Worm (Caenorhabditis elegans) whole organism, late embryonic: Measurements from ENCODE around the gene nduc-2.

Source experiments
- C38D4.7 ChIP-seq: fragments of 200-800 bp; sonication (Bioruptor generic); optimal IDR thresholded peaks from 2 replicates; lab custom pipeline; 2018; ENCODE audit warnings: mild to moderate bottlenecking, missing genetic modification characterization, moderate library complexity, missing compliant biosample characterization
- F13H6.1 ChIP-seq: sonication (generic microtip); optimal IDR thresholded peaks from 2 replicates; lab custom pipeline; 2016; ENCODE audit warnings: missing genetic modification characterization, missing compliant biosample characterization
- K02D7.2 ChIP-seq: sonication (generic microtip); optimal IDR thresholded peaks from 2 replicates; lab custom pipeline; 2017; ENCODE audit warnings: mild to moderate bottlenecking, missing genetic modification characterization, missing compliant biosample characterization
- Y22D7AL.16 ChIP-seq: sonication (generic microtip); optimal IDR thresholded peaks from 2 replicates; lab custom pipeline; 2016; ENCODE audit warnings: missing genetic modification characterization, missing compliant biosample characterization
- ahr-1 ChIP-seq: sonication (generic microtip); optimal IDR thresholded peaks from 2 replicates; lab custom pipeline; 2016; ENCODE audit warnings: missing genetic modification characterization, missing compliant biosample characterization
- ceh-24 ChIP-seq: sonication (generic microtip); optimal IDR thresholded peaks from 2 replicates; lab custom pipeline; 2016; ENCODE audit warnings: mild to moderate bottlenecking, missing genetic modification characterization, missing compliant biosample characterization
- ceh-45 ChIP-seq: fragments of 200-800 bp; sonication (Bioruptor generic); IDR thresholded peaks from 2 replicates; pipeline ENCODE4 v1.3.6; 2022; ENCODE audit warnings: missing genetic modification reagents, missing genetic modification characterization, missing compliant biosample characterization
- ceh-48 ChIP-seq: sonication (generic microtip); optimal IDR thresholded peaks from 2 replicates; lab custom pipeline; 2016; ENCODE audit warnings: missing genetic modification characterization, inconsistent platforms, missing compliant biosample characterization
- ceh-6 ChIP-seq: fragments of 200-800 bp; sonication (Bioruptor generic); optimal IDR thresholded peaks from 2 replicates; lab custom pipeline; 2018; ENCODE audit warnings: mild to moderate bottlenecking, missing genetic modification characterization, missing compliant biosample characterization
- ceh-9 ChIP-seq: sonication (generic microtip); optimal IDR thresholded peaks from 2 replicates; lab custom pipeline; 2016; ENCODE audit warnings: mild to moderate bottlenecking, missing genetic modification characterization, inconsistent platforms, missing compliant biosample characterization
- che-1 ChIP-seq: sonication (generic microtip); optimal IDR thresholded peaks from 2 replicates; lab custom pipeline; 2016; ENCODE audit warnings: mild to moderate bottlenecking, missing genetic modification characterization, missing compliant biosample characterization
- dmd-4 ChIP-seq: sonication (generic microtip); optimal IDR thresholded peaks from 2 replicates; lab custom pipeline; 2016; ENCODE audit warnings: borderline replicate concordance, missing genetic modification characterization, missing compliant biosample characterization
- elt-2 ChIP-seq: sonication (generic microtip); optimal IDR thresholded peaks from 2 replicates; lab custom pipeline; 2016; ENCODE audit warnings: missing genetic modification reagents, missing genetic modification characterization, missing compliant biosample characterization
- ets-4 ChIP-seq: sonication (generic microtip); optimal IDR thresholded peaks from 2 replicates; lab custom pipeline; 2016; ENCODE audit warnings: missing genetic modification characterization, missing compliant biosample characterization
- fkh-10 ChIP-seq: fragments of 150-350 bp; optimal IDR thresholded peaks from 2 replicates; lab custom pipeline; 2014; ENCODE audit warnings: missing biosample characterization, missing genetic modification reagents, missing genetic modification characterization
- fkh-6 ChIP-seq: sonication (generic microtip); optimal IDR thresholded peaks from 2 replicates; lab custom pipeline; 2016; ENCODE audit warnings: missing genetic modification characterization, missing compliant biosample characterization
- hlh-13 ChIP-seq: fragments of 200-800 bp; sonication (Bioruptor generic); optimal IDR thresholded peaks from 2 replicates; lab custom pipeline; 2018; ENCODE audit warnings: mild to moderate bottlenecking, missing genetic modification characterization, missing compliant biosample characterization
- hlh-15 ChIP-seq: sonication (generic microtip); optimal IDR thresholded peaks from 2 replicates; lab custom pipeline; 2016; ENCODE audit warnings: missing genetic modification characterization, missing compliant biosample characterization
- hlh-30 ChIP-seq: sonication (generic microtip); optimal IDR thresholded peaks from 2 replicates; lab custom pipeline; 2017; ENCODE audit warnings: antibody characterized with exemption, missing genetic modification characterization, missing compliant biosample characterization; ENCODE audit not compliant: insufficient read depth
- lim-6 ChIP-seq: sonication (generic microtip); optimal IDR thresholded peaks from 2 replicates; lab custom pipeline; 2016; ENCODE audit warnings: missing genetic modification characterization, missing compliant biosample characterization
- lin-11 ChIP-seq: fragments of 200-800 bp; sonication (Bioruptor generic); optimal IDR thresholded peaks from 2 replicates; lab custom pipeline; 2018; ENCODE audit warnings: mild to moderate bottlenecking, missing genetic modification characterization, missing compliant biosample characterization
- mec-3 ChIP-seq: sonication (generic microtip); optimal IDR thresholded peaks from 2 replicates; lab custom pipeline; 2016; ENCODE audit warnings: borderline replicate concordance, missing genetic modification characterization, missing compliant biosample characterization
- nfya-1 ChIP-seq: sonication (generic microtip); optimal IDR thresholded peaks from 2 replicates; lab custom pipeline; 2017; ENCODE audit warnings: missing genetic modification characterization, mild to moderate bottlenecking, missing compliant biosample characterization, antibody characterized with exemption, moderate library complexity
- nhr-232 ChIP-seq: sonication (generic microtip); optimal IDR thresholded peaks from 2 replicates; lab custom pipeline; 2016; ENCODE audit warnings: missing genetic modification characterization, missing compliant biosample characterization
- npax-4 ChIP-seq: sonication (generic microtip); optimal IDR thresholded peaks from 2 replicates; lab custom pipeline; 2016; ENCODE audit warnings: missing genetic modification characterization, missing compliant biosample characterization
- odd-2 ChIP-seq: sonication (generic microtip); optimal IDR thresholded peaks from 2 replicates; lab custom pipeline; 2017; ENCODE audit warnings: antibody characterized with exemption, mild to moderate bottlenecking, missing genetic modification characterization, missing compliant biosample characterization
- pag-3 ChIP-seq: sonication (generic microtip); optimal IDR thresholded peaks from 2 replicates; lab custom pipeline; 2016; ENCODE audit warnings: missing compliant biosample characterization, missing genetic modification characterization, borderline replicate concordance
- pat-9 ChIP-seq: fragments of 200-800 bp; sonication (Bioruptor generic); optimal IDR thresholded peaks from 2 replicates; lab custom pipeline; 2018; ENCODE audit warnings: mild to moderate bottlenecking, missing genetic modification characterization, moderate library complexity, missing compliant biosample characterization
- pax-1 ChIP-seq: fragments of 150-350 bp; optimal IDR thresholded peaks from 2 replicates; lab custom pipeline; 2014; ENCODE audit warnings: missing biosample characterization, missing genetic modification characterization
- pha-2 ChIP-seq: sonication (generic microtip); optimal IDR thresholded peaks from 2 replicates; lab custom pipeline; 2017; ENCODE audit warnings: mild to moderate bottlenecking, missing genetic modification characterization, missing compliant biosample characterization
- pha-4 ChIP-seq: fragments of 150-350 bp; optimal IDR thresholded peaks from 2 replicates; lab custom pipeline; 2018; ENCODE audit warnings: missing biosample characterization, missing genetic modification reagents, missing genetic modification characterization
- pqm-1 ChIP-seq: sonication (generic microtip); optimal IDR thresholded peaks from 2 replicates; lab custom pipeline; 2016; ENCODE audit warnings: missing genetic modification characterization, missing compliant biosample characterization
- pros-1 ChIP-seq: fragments of 150-350 bp; optimal IDR thresholded peaks from 2 replicates; lab custom pipeline; 2014; ENCODE audit warnings: missing biosample characterization, missing genetic modification reagents, missing genetic modification characterization
- rnt-1 ChIP-seq: sonication (generic microtip); optimal IDR thresholded peaks from 2 replicates; lab custom pipeline; 2016; ENCODE audit warnings: missing genetic modification characterization, missing compliant biosample characterization
- sdc-2 ChIP-seq: sonication (generic microtip); optimal IDR thresholded peaks from 2 replicates; lab custom pipeline; 2016; ENCODE audit warnings: missing genotype, missing genetic modification characterization, missing compliant biosample characterization
- sox-2 ChIP-seq: fragments of 200-800 bp; sonication (Bioruptor generic); IDR thresholded peaks from 2 replicates; pipeline ENCODE4 v1.3.6; 2022; ENCODE audit warnings: missing genetic modification reagents, missing genetic modification characterization, missing compliant biosample characterization
- sox-4 ChIP-seq: sonication (generic microtip); optimal IDR thresholded peaks from 2 replicates; lab custom pipeline; 2017; ENCODE audit warnings: mild to moderate bottlenecking, missing genetic modification characterization, inconsistent platforms, missing compliant biosample characterization
- syd-9 ChIP-seq: sonication (generic microtip); optimal IDR thresholded peaks from 2 replicates; lab custom pipeline; 2016; ENCODE audit warnings: mild to moderate bottlenecking, missing genetic modification characterization, moderate library complexity, missing compliant biosample characterization
- tbx-2 ChIP-seq: sonication (generic microtip); optimal IDR thresholded peaks from 2 replicates; lab custom pipeline; 2016; ENCODE audit warnings: missing genetic modification characterization, missing compliant biosample characterization
- tbx-7 ChIP-seq: sonication (generic microtip); optimal IDR thresholded peaks from 2 replicates; lab custom pipeline; 2016; ENCODE audit warnings: missing genotype, missing genetic modification characterization, missing compliant biosample characterization
- ttx-3 ChIP-seq: sonication (generic microtip); optimal IDR thresholded peaks from 2 replicates; lab custom pipeline; 2016; ENCODE audit warnings: missing genetic modification reagents, missing genetic modification characterization, missing compliant biosample characterization
- unc-3 ChIP-seq, 2 experiments: fragments of 200-800 bp in 1 of 2; sonication (Bioruptor generic) in 1 of 2; sonication (generic microtip) in 1 of 2; conservative IDR thresholded peaks in 1 of 2; optimal IDR thresholded peaks in 1 of 2; 2 replicates each; pipeline versions ENCODE4 v1.3.6 to Lab custom; 2016 to 2022; ENCODE audit warnings: missing compliant biosample characterization in 2 of 2, missing genetic modification characterization in 2 of 2, missing genetic modification reagents in 1 of 2
- unc-55 ChIP-seq: sonication (generic microtip); optimal IDR thresholded peaks from 2 replicates; lab custom pipeline; 2017; ENCODE audit warnings: missing biosample characterization, missing genetic modification reagents, missing genetic modification characterization
- unc-86 ChIP-seq: sonication (generic microtip); optimal IDR thresholded peaks from 2 replicates; lab custom pipeline; 2016; ENCODE audit warnings: missing genetic modification characterization, missing compliant biosample characterization
- zip-5 ChIP-seq: sonication (generic microtip); optimal IDR thresholded peaks from 2 replicates; lab custom pipeline; 2016; ENCODE audit warnings: missing genetic modification characterization, missing compliant biosample characterization
- ztf-16 ChIP-seq: sonication (generic microtip); optimal IDR thresholded peaks from 2 replicates; lab custom pipeline; 2017; ENCODE audit warnings: missing genetic modification characterization, missing compliant biosample characterization

The nduc-2 gene

ce11 chrIII:2785840-2786239 is 812 bp upstream of the nduc-2 start, which contains the start of gene Y71H2AM.20 (continued):
- TF ChIP-seq lin-11 (tag; lab: Kevin White, UChicago), result no peak
- peak; percentile 39; the same call in 1 of the 2 replicates for TF ChIP-seq unc-3 (GFP tag; conservative IDR thresholded peaks at IDR 0.05; lab: Robert Waterston, UW)
- TF ChIP-seq unc-3 (tag; optimal IDR thresholded peaks at IDR 0.05; lab: Kevin White, UChicago), result peak; percentile 53
- TF ChIP-seq mec-3 (tag; lab: Kevin White, UChicago), result no peak
- peak; percentile 93 for TF ChIP-seq ceh-48 (tag; lab: Kevin White, UChicago)
- peak; percentile 8 for TF ChIP-seq ahr-1 (tag; lab: Kevin White, UChicago)
- no peak for TF ChIP-seq dmd-4 (tag; lab: Kevin White, UChicago)
- TF ChIP-seq pros-1, result peak; percentile 17
- peak; percentile 95 for TF ChIP-seq nfya-1 (tag; lab: Kevin White, UChicago)
- TF ChIP-seq ets-4, result peak; percentile 79
- no peak for TF ChIP-seq ttx-3 (tag; lab: Kevin White, UChicago)
- peak; percentile 90 for TF ChIP-seq rnt-1 (tag; lab: Kevin White, UChicago)
- peak; percentile 22 for TF ChIP-seq pat-9 (tag; lab: Kevin White, UChicago)
- TF ChIP-seq fkh-10 (GFP tag; lab: Kevin White, UChicago), result peak; percentile 76
- no peak for TF ChIP-seq nhr-232 (tag; lab: Kevin White, UChicago)
- peak; percentile 19 for TF ChIP-seq pqm-1
- peak; percentile 62 for TF ChIP-seq syd-9 (tag; lab: Kevin White, UChicago)
- peak; percentile 66 for TF ChIP-seq sox-2 (GFP tag; lab: Robert Waterston, UW)
- TF ChIP-seq tbx-7 (tag; lab: Kevin White, UChicago), result peak; percentile 40
- TF ChIP-seq hlh-13, result no peak
- no peak for TF ChIP-seq ceh-24 (tag; lab: Kevin White, UChicago)
- no peak for TF ChIP-seq ceh-9 (tag; lab: Kevin White, UChicago)
- no peak for TF ChIP-seq C38D4.7 (GFP tag; lab: Kevin White, UChicago)
- no peak for TF ChIP-seq K02D7.2 (tag; lab: Kevin White, UChicago)
- TF ChIP-seq fkh-6 (tag; lab: Kevin White, UChicago), result no peak
- no peak for TF ChIP-seq sox-4 (tag; lab: Kevin White, UChicago)
- TF ChIP-seq unc-55 (GFP tag; lab: Kevin White, UChicago), result peak; percentile 50
- no peak for TF ChIP-seq hlh-15 (tag; lab: Kevin White, UChicago)
- no peak for TF ChIP-seq odd-2 (tag; lab: Kevin White, UChicago)
- TF ChIP-seq che-1 (tag; lab: Kevin White, UChicago), result no peak
- TF ChIP-seq lim-6 (tag; lab: Kevin White, UChicago), result peak; percentile 67
- TF ChIP-seq Y22D7AL.16 (tag; lab: Kevin White, UChicago), result no peak
- TF ChIP-seq tbx-2 (tag; lab: Kevin White, UChicago), result peak; percentile 88
- TF ChIP-seq F13H6.1 (tag; lab: Kevin White, UChicago), result peak; percentile 13
- no peak for TF ChIP-seq pha-2 (tag; lab: Kevin White, UChicago)
- peak; percentile 54 for TF ChIP-seq hlh-30 (tag; lab: Kevin White, UChicago)
- peak; percentile 62 for TF ChIP-seq pax-1 (tag; lab: Kevin White, UChicago)
- no peak for TF ChIP-seq pha-4
- no peak for TF ChIP-seq sdc-2 (tag; lab: Kevin White, UChicago)
- TF ChIP-seq unc-86, result peak; percentile 77

- TF ChIP-seq sox-2 (GFP tag; lab: Robert Waterston, UW), result no peak
- TF ChIP-seq ztf-16, result no peak
- TF ChIP-seq pqm-1, result no peak
- TF ChIP-seq pros-1, result no peak
- no peak for TF ChIP-seq npax-4 (tag; lab: Kevin White, UChicago)
- no peak for TF ChIP-seq ceh-6
- TF ChIP-seq K02D7.2 (tag; lab: Kevin White, UChicago), result no peak
- TF ChIP-seq pag-3 (tag; lab: Kevin White, UChicago), result no peak
- no peak for TF ChIP-seq odd-2 (tag; lab: Kevin White, UChicago)
- TF ChIP-seq ahr-1 (tag; lab: Kevin White, UChicago), result no peak
- no peak for TF ChIP-seq zip-5 (tag; lab: Kevin White, UChicago)
- no peak for TF ChIP-seq syd-9 (tag; lab: Kevin White, UChicago)
- no peak for TF ChIP-seq ceh-45 (GFP tag; lab: Robert Waterston, UW)
- TF ChIP-seq tbx-2 (tag; lab: Kevin White, UChicago), result no peak
- no peak for TF ChIP-seq elt-2 (tag; lab: Kevin White, UChicago)
Observed at ce11 chrIII:2787979-2788491, 1.4 kb downstream of the nduc-2 start, which contains the start of gene tbcc-1. Gene tbcc-1, plus strand, starts transcription at chrIII:2788441.
